Worm (Caenorhabditis elegans) whole organism, young adult: ENCODE measurements around the gene ascc-1.

Source experiments
- B0019.2 ChIP-seq: fragments of 200-800 bp; sonication (Bioruptor generic); conservative IDR thresholded peaks from 2 replicates; pipeline ENCODE4 v1.3.6; 2022; ENCODE audit warnings: missing genetic modification reagents, missing genetic modification characterization, missing compliant biosample characterization
- B0035.1 ChIP-seq: sonication (generic microtip); optimal IDR thresholded peaks from 2 replicates; lab custom pipeline; 2016; ENCODE audit warnings: missing genetic modification characterization, mild to moderate bottlenecking, missing compliant biosample characterization, missing genotype, missing genetic modification reagents
- B0261.1 ChIP-seq: sonication (generic microtip); optimal IDR thresholded peaks from 2 replicates; lab custom pipeline; 2016; ENCODE audit warnings: mild to moderate bottlenecking, missing genetic modification characterization, moderate library complexity, missing compliant biosample characterization
- B0336.3 ChIP-seq: fragments of 200-800 bp; sonication (Bioruptor generic); IDR thresholded peaks from 2 replicates; pipeline ENCODE4 v1.3.6; 2022; ENCODE audit warnings: missing genetic modification characterization, missing compliant biosample characterization
- C06A6.2 ChIP-seq: fragments of 200-800 bp; sonication (Bioruptor generic); conservative IDR thresholded peaks from 2 replicates; pipeline ENCODE4 v1.3.6; 2022; ENCODE audit warnings: missing genetic modification characterization, missing compliant biosample characterization
- C17E4.6 ChIP-seq: fragments of 200-800 bp; sonication (Bioruptor generic); IDR thresholded peaks from 2 replicates; pipeline ENCODE4 v1.3.6; 2022; ENCODE audit warnings: missing genetic modification reagents, missing genetic modification characterization, missing compliant biosample characterization
- F22D6.2 ChIP-seq: sonication (generic microtip); optimal IDR thresholded peaks from 2 replicates; lab custom pipeline; 2016; ENCODE audit warnings: mild to moderate bottlenecking, missing genetic modification characterization, missing compliant biosample characterization
- K12H6.12 ChIP-seq: fragments of 200-800 bp; sonication (Bioruptor generic); optimal IDR thresholded peaks from 2 replicates; lab custom pipeline; 2018; ENCODE audit warnings: mild to moderate bottlenecking, missing genetic modification characterization, missing compliant biosample characterization
- Y53G8AR.9 ChIP-seq: fragments of 200-800 bp; sonication (Bioruptor generic); conservative IDR thresholded peaks from 2 replicates; pipeline ENCODE4 v1.3.6; 2022; ENCODE audit warnings: missing genetic modification reagents, missing genetic modification characterization, missing compliant biosample characterization
- Y56A3A.18 ChIP-seq: fragments of 200-800 bp; sonication (Bioruptor generic); IDR thresholded peaks from 2 replicates; pipeline ENCODE4 v1.3.6; 2022; ENCODE audit warnings: missing genetic modification reagents, missing genetic modification characterization, missing compliant biosample characterization
- akir-1 ChIP-seq: fragments of 200-800 bp; sonication (Bioruptor generic); optimal IDR thresholded peaks from 2 replicates; lab custom pipeline; 2018; ENCODE audit warnings: mild to moderate bottlenecking, missing genetic modification characterization, moderate library complexity, missing compliant biosample characterization
- aptf-2 ChIP-seq: fragments of 200-800 bp; sonication (Bioruptor generic); conservative IDR thresholded peaks from 2 replicates; pipeline ENCODE4 v1.3.6; 2022; ENCODE audit warnings: missing genetic modification reagents, missing genetic modification characterization, missing compliant biosample characterization
- aptf-3 ChIP-seq: fragments of 200-800 bp; sonication (Bioruptor generic); IDR thresholded peaks from 2 replicates; pipeline ENCODE4 v1.3.6; 2022; ENCODE audit warnings: missing genetic modification characterization, missing compliant biosample characterization
- atf-7 ChIP-seq: sonication (generic microtip); optimal IDR thresholded peaks from 2 replicates; lab custom pipeline; 2017; ENCODE audit warnings: mild to moderate bottlenecking, missing genetic modification characterization, missing compliant biosample characterization
- attf-6 ChIP-seq: fragments of 200-800 bp; sonication (Bioruptor generic); IDR thresholded peaks from 2 replicates; pipeline ENCODE4 v1.3.6; 2022; ENCODE audit warnings: missing genetic modification reagents, missing genetic modification characterization, missing compliant biosample characterization
- cebp-1 ChIP-seq, 2 experiments: fragments of 200-800 bp in 1 of 2; sonication (Bioruptor generic) in 1 of 2; sonication (generic microtip) in 1 of 2; IDR thresholded peaks in 1 of 2; optimal IDR thresholded peaks in 1 of 2; 2 replicates each; pipeline versions ENCODE4 v1.3.6 to Lab custom; 2017 to 2022; ENCODE audit warnings: missing compliant biosample characterization in 2 of 2, missing genetic modification characterization in 2 of 2, mild to moderate bottlenecking in 1 of 2, missing genetic modification reagents in 1 of 2, moderate library complexity in 1 of 2
- cebp-2 ChIP-seq: fragments of 200-800 bp; sonication (Bioruptor generic); IDR thresholded peaks from 2 replicates; pipeline ENCODE4 v1.3.6; 2022; ENCODE audit warnings: missing genetic modification characterization, missing compliant biosample characterization
- ceh-100 ChIP-seq: fragments of 200-800 bp; sonication (Bioruptor generic); IDR thresholded peaks from 2 replicates; pipeline ENCODE4 v1.3.6; 2022; ENCODE audit warnings: missing genetic modification reagents, missing genetic modification characterization, missing compliant biosample characterization
- ceh-27 ChIP-seq: fragments of 200-800 bp; sonication (Bioruptor generic); optimal IDR thresholded peaks from 2 replicates; lab custom pipeline; 2018; ENCODE audit warnings: mild to moderate bottlenecking, missing genetic modification characterization, moderate library complexity, missing compliant biosample characterization
- ceh-40 ChIP-seq: fragments of 200-800 bp; sonication (Bioruptor generic); IDR thresholded peaks from 2 replicates; pipeline ENCODE4 v1.3.6; 2022; ENCODE audit warnings: missing genetic modification characterization, missing compliant biosample characterization
- dpff-1 ChIP-seq: sonication (generic microtip); optimal IDR thresholded peaks from 2 replicates; lab custom pipeline; 2017; ENCODE audit warnings: mild to moderate bottlenecking, missing genetic modification characterization, missing compliant biosample characterization
- ets-4 ChIP-seq: fragments of 200-800 bp; sonication (Bioruptor generic); optimal IDR thresholded peaks from 2 replicates; lab custom pipeline; 2018; ENCODE audit warnings: mild to moderate bottlenecking, missing genetic modification characterization, missing compliant biosample characterization
- hrde-1 ChIP-seq: sonication (generic microtip); optimal IDR thresholded peaks from 2 replicates; lab custom pipeline; 2016; ENCODE audit warnings: missing genetic modification characterization, mild to moderate bottlenecking, missing compliant biosample characterization, moderate library complexity, missing genotype, missing genetic modification reagents, borderline replicate concordance
- let-526 ChIP-seq: fragments of 200-800 bp; sonication (Bioruptor generic); IDR thresholded peaks from 2 replicates; pipeline ENCODE4 v1.3.6; 2022; ENCODE audit warnings: missing genetic modification reagents, missing genetic modification characterization, missing compliant biosample characterization
- let-607 ChIP-seq, 2 experiments: fragments of 200-800 bp in 1 of 2; sonication (Bioruptor generic) in 1 of 2; sonication (generic microtip) in 1 of 2; optimal IDR thresholded peaks; 2 replicates each; lab custom pipeline; 2016 to 2018; ENCODE audit warnings: mild to moderate bottlenecking in 2 of 2, missing compliant biosample characterization in 2 of 2, missing genetic modification characterization in 2 of 2, moderate library complexity in 2 of 2, missing genotype in 1 of 2
- lin-26 ChIP-seq: fragments of 200-800 bp; sonication (Bioruptor generic); IDR thresholded peaks from 2 replicates; pipeline ENCODE4 v1.3.6; 2022; ENCODE audit warnings: missing genetic modification reagents, missing genetic modification characterization, missing compliant biosample characterization
- lin-35 ChIP-seq, 3 experiments: fragments of 150-350 bp in 2 of 3; sonication (generic microtip) in 1 of 3; optimal IDR thresholded peaks; 2 replicates each; lab custom pipeline; 2014 to 2018; ENCODE audit warnings: missing biosample characterization in 3 of 3, missing genetic modification characterization in 3 of 3, missing genetic modification reagents in 3 of 3
- lin-40 ChIP-seq: sonication (generic microtip); optimal IDR thresholded peaks from 2 replicates; lab custom pipeline; 2016; ENCODE audit warnings: missing genetic modification characterization, mild to moderate bottlenecking, missing compliant biosample characterization, missing genotype, missing genetic modification reagents
- lir-1 ChIP-seq: fragments of 200-800 bp; sonication (Bioruptor generic); conservative IDR thresholded peaks from 2 replicates; pipeline ENCODE4 v1.3.6; 2022; ENCODE audit warnings: missing genetic modification reagents, missing genetic modification characterization, missing compliant biosample characterization
- madf-10 ChIP-seq: sonication (generic microtip); optimal IDR thresholded peaks from 2 replicates; lab custom pipeline; 2016; ENCODE audit warnings: mild to moderate bottlenecking, missing genetic modification characterization, missing compliant biosample characterization
- madf-8 ChIP-seq: fragments of 200-800 bp; sonication (Bioruptor generic); conservative IDR thresholded peaks from 2 replicates; pipeline ENCODE4 v1.3.6; 2022; ENCODE audit warnings: missing genetic modification reagents, missing genetic modification characterization, missing compliant biosample characterization
- mel-28 ChIP-seq: sonication (generic microtip); optimal IDR thresholded peaks from 2 replicates; lab custom pipeline; 2016; ENCODE audit warnings: borderline replicate concordance, mild to moderate bottlenecking, missing genetic modification characterization, missing compliant biosample characterization
- nfya-2 ChIP-seq: fragments of 200-800 bp; sonication (Bioruptor generic); IDR thresholded peaks from 2 replicates; pipeline ENCODE4 v1.3.6; 2022; ENCODE audit warnings: missing genetic modification reagents, missing genetic modification characterization, missing compliant biosample characterization
- nhr-120 ChIP-seq: fragments of 200-800 bp; sonication (Bioruptor generic); IDR thresholded peaks from 2 replicates; pipeline ENCODE4 v1.3.6; 2022; ENCODE audit warnings: missing genetic modification characterization, missing compliant biosample characterization
- nhr-179 ChIP-seq: sonication (generic microtip); optimal IDR thresholded peaks from 2 replicates; lab custom pipeline; 2016; ENCODE audit warnings: mild to moderate bottlenecking, missing genetic modification characterization, missing compliant biosample characterization
- nhr-27 ChIP-seq: fragments of 200-800 bp; sonication (Bioruptor generic); optimal IDR thresholded peaks from 2 replicates; lab custom pipeline; 2018; ENCODE audit warnings: mild to moderate bottlenecking, missing genetic modification characterization, moderate library complexity, missing compliant biosample characterization
- nhr-80 ChIP-seq: sonication (generic microtip); optimal IDR thresholded peaks from 2 replicates; lab custom pipeline; 2016; ENCODE audit warnings: missing genetic modification characterization, missing compliant biosample characterization
- nhr-90 ChIP-seq: sonication (generic microtip); optimal IDR thresholded peaks from 2 replicates; lab custom pipeline; 2016; ENCODE audit warnings: missing genotype, mild to moderate bottlenecking, missing genetic modification characterization, missing compliant biosample characterization
- pha-4 ChIP-seq: fragments of 150-350 bp; sonication (generic microtip); optimal IDR thresholded peaks from 2 replicates; lab custom pipeline; 2014; ENCODE audit warnings: missing biosample characterization, missing genetic modification reagents, missing genetic modification characterization
- repo-1 ChIP-seq: sonication (generic microtip); optimal IDR thresholded peaks from 2 replicates; lab custom pipeline; 2017; ENCODE audit warnings: mild to moderate bottlenecking, missing genetic modification characterization, missing compliant biosample characterization
- rpc-1 ChIP-seq, 2 experiments: fragments of 150-350 bp in 1 of 2; sonication (generic microtip) in 1 of 2; optimal IDR thresholded peaks; 2 replicates each; lab custom pipeline; 2014 to 2018; ENCODE audit warnings: missing biosample characterization in 1 of 2, missing genetic modification characterization in 1 of 2, missing genetic modification reagents in 1 of 2, missing genotype in 1 of 2
- snpc-4 ChIP-seq, 5 experiments: fragments of 150-350 bp in 1 of 5; sonication (generic microtip) in 4 of 5; optimal IDR thresholded peaks; 2 replicates each; lab custom pipeline; 2014 to 2018; ENCODE audit warnings: missing genetic modification characterization in 5 of 5, missing biosample characterization in 3 of 5, antibody characterized with exemption in 2 of 5, mild to moderate bottlenecking in 2 of 5, missing compliant biosample characterization in 2 of 5, missing genotype in 2 of 5, moderate library complexity in 2 of 5, missing genetic modification reagents in 1 of 5
- sptf-2 ChIP-seq: fragments of 200-800 bp; sonication (Bioruptor generic); optimal IDR thresholded peaks from 2 replicates; lab custom pipeline; 2018; ENCODE audit warnings: mild to moderate bottlenecking, missing genetic modification characterization, missing compliant biosample characterization
- unc-62 ChIP-seq: fragments of 150-350 bp; optimal IDR thresholded peaks from 2 replicates; lab custom pipeline; 2014; ENCODE audit warnings: missing biosample characterization, missing genetic modification reagents, missing genetic modification characterization
- xnd-1 ChIP-seq: sonication (generic microtip); optimal IDR thresholded peaks from 2 replicates; lab custom pipeline; 2016; ENCODE audit warnings: missing genotype, missing genetic modification reagents, missing genetic modification characterization, missing compliant biosample characterization
- zfh-2 ChIP-seq: fragments of 200-800 bp; sonication (Bioruptor generic); conservative IDR thresholded peaks from 2 replicates; pipeline ENCODE4 v1.3.6; 2022; ENCODE audit warnings: missing genetic modification reagents, missing genetic modification characterization, missing compliant biosample characterization
- ztf-22 ChIP-seq: fragments of 200-800 bp; sonication (Bioruptor generic); optimal IDR thresholded peaks from 2 replicates; lab custom pipeline; 2018; ENCODE audit warnings: mild to moderate bottlenecking, missing genetic modification characterization, moderate library complexity, missing compliant biosample characterization

The ascc-1 gene

DNA sequence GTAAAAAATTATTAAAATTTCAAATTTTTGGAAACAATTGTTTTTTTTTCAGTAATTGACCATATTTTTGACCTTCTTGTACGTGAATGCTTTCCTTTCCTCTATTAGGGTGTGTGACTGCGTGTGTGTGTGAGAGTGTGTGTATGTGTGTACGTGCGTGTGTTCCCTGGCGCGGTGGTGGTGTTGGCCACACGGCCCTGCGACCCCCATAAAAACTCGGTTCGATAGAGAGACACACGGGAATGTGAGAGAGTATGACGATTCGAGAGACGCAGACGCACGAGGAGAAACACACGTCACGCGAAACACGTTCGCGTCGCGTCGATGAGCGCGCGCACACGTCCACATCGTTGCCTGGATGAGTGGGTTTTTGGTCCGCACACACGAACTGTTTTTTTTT lies 38.7 kb upstream of the ascc-1 start (continued):
- TF ChIP-seq hrde-1 (no peak), dpff-1 (no peak), nhr-179 (tag; lab: Kevin White, UChicago) (no peak), B0035.1 (tag; lab: Kevin White, UChicago) (no peak), xnd-1 (no peak), ceh-100 (GFP tag; lab: Robert Waterston, UW) (no peak), zfh-2 (GFP tag; lab: Robert Waterston, UW) (no peak; the same call in none of the 2 replicates), F22D6.2 (tag; lab: Kevin White, UChicago) (no peak), K12H6.12 (tag; lab: Kevin White, UChicago) (peak; percentile 73), nhr-80 (peak; percentile 83), lin-26 (GFP tag; lab: Robert Waterston, UW) (peak; percentile 65; the same call in 1 of the 2 replicates), attf-6 (GFP tag; lab: Robert Waterston, UW) (no peak), aptf-2 (no peak), nhr-90 (peak; percentile 14), lir-1 (GFP tag; lab: Robert Waterston, UW) (0 out of 2 replicates have a peak, but pooled peaks have one; percentile 21), aptf-3 (GFP tag; lab: Robert Waterston, UW) (no peak), ceh-27 (peak; percentile 83), let-526 (GFP tag; lab: Robert Waterston, UW) (peak; percentile 58; the same call in 1 of the 2 replicates), ceh-40 (GFP tag; lab: Robert Waterston, UW) (no peak), B0336.3 (GFP tag; lab: Robert Waterston, UW) (peak; percentile 55; the same call in 1 of the 2 replicates), let-607 (tag; optimal IDR thresholded peaks at IDR 0.05; lab: Kevin White, UChicago) (peak; percentile 89 to 93), akir-1 (GFP tag; lab: Kevin White, UChicago) (no peak), B0019.2 (no peak), repo-1 (peak; percentile 44), C06A6.2 (0 out of 2 replicates have a peak, but pooled peaks have one; percentile 36), nhr-27 (tag; lab: Kevin White, UChicago) (no peak), atf-7 (tag; lab: Kevin White, UChicago) (peak; percentile 71), lin-35 (GFP tag; optimal IDR thresholded peaks at IDR 0.05; lab: Kevin White, UChicago) (peak in 1 of 3 experiments; percentile 41), B0261.1 (tag; lab: Kevin White, UChicago) (no peak), nhr-120 (no peak), ztf-22 (GFP tag; lab: Kevin White, UChicago) (no peak), madf-10 (tag; lab: Kevin White, UChicago) (peak; percentile 96), madf-8 (GFP tag; lab: Robert Waterston, UW) (no peak), Y53G8AR.9 (GFP tag; lab: Robert Waterston, UW) (no peak), lin-40 (tag; lab: Kevin White, UChicago) (peak; percentile 81), C17E4.6 (GFP tag; lab: Robert Waterston, UW) (no peak), mel-28 (tag; lab: Kevin White, UChicago) (no peak), pha-4 (tag; lab: Kevin White, UChicago) (no peak), nfya-2 (GFP tag; lab: Robert Waterston, UW) (no peak), ets-4 (GFP tag; lab: Kevin White, UChicago) (no peak), cebp-1 (GFP tag; IDR thresholded peaks at IDR 0.05; lab: Robert Waterston, UW) (peak; percentile 55; the same call in 1 of the 2 replicates), cebp-1 (tag; optimal IDR thresholded peaks at IDR 0.05; lab: Kevin White, UChicago) (no peak), sptf-2 (no peak), snpc-4 (GFP tag; optimal IDR thresholded peaks at IDR 0.05; lab: Kevin White, UChicago) (no peak), snpc-4 (tag; optimal IDR thresholded peaks at IDR 0.05; lab: Kevin White, UChicago) (peak in 1 of 4 experiments; percentile 40), rpc-1 (optimal IDR thresholded peaks at IDR 0.05; lab: Kevin White, UChicago) (no peak), rpc-1 (tag; optimal IDR thresholded peaks at IDR 0.05; lab: Kevin White, UChicago) (no peak), Y56A3A.18 (GFP tag; lab: Robert Waterston, UW) (no peak), cebp-2 (no peak), unc-62 (GFP tag; lab: Kevin White, UChicago) (no peak)
